Worm (Caenorhabditis elegans): ENCODE measurements around the gene Y55F3BL.6.

- no peak for TF ChIP-seq pha-4 (tag; optimal IDR thresholded peaks at IDR 0.05)
- no peak for TF ChIP-seq lin-15B (tag; optimal IDR thresholded peaks at IDR 0.05)
- no peak for TF ChIP-seq nhr-11 (tag; optimal IDR thresholded peaks at IDR 0.05)
- no peak for TF ChIP-seq R02D3.7 (tag; optimal IDR thresholded peaks at IDR 0.05)
- no peak for TF ChIP-seq elt-3 (tag; optimal IDR thresholded peaks at IDR 0.05)
- no peak for TF ChIP-seq nfya-1 (tag; optimal IDR thresholded peaks at IDR 0.05; ENCODE audit: insufficient read depth)
- no peak for TF ChIP-seq nhr-77 (tag; optimal IDR thresholded peaks at IDR 0.05)
- TF ChIP-seq egl-27 (tag; optimal IDR thresholded peaks at IDR 0.05), result no peak
- no peak for TF ChIP-seq nhr-23 (tag; optimal IDR thresholded peaks at IDR 0.05)
- no peak for TF ChIP-seq pqm-1 (tag; optimal IDR thresholded peaks at IDR 0.05)
- TF ChIP-seq mdl-1 (tag; optimal IDR thresholded peaks at IDR 0.05), result no peak
- TF ChIP-seq lin-39 (tag; optimal IDR thresholded peaks at IDR 0.05), result no peak
- no peak for TF ChIP-seq ceh-9 (tag; optimal IDR thresholded peaks at IDR 0.05)
These were observed 22.8 kb upstream of the Y55F3BL.6 start for ce11 chrIV:829691-830090.
